Worm (Caenorhabditis elegans) whole organism, early embryonic: ENCODE data around the gene ncx-7.

Experiments
- B0310.2 ChIP-seq: sonication (generic microtip); optimal IDR thresholded peaks from 2 replicates; lab custom pipeline; 2016; ENCODE audit warnings: mild to moderate bottlenecking, missing genetic modification characterization, missing compliant biosample characterization
- F13C5.2 ChIP-seq: sonication (generic microtip); optimal IDR thresholded peaks from 2 replicates; lab custom pipeline; 2017; ENCODE audit warnings: mild to moderate bottlenecking, missing genetic modification characterization, inconsistent platforms, missing compliant biosample characterization
- aly-1 ChIP-seq: sonication (generic microtip); optimal IDR thresholded peaks from 2 replicates; lab custom pipeline; 2016; ENCODE audit warnings: missing genetic modification characterization, missing compliant biosample characterization
- ama-1 ChIP-seq: fragments of 150-350 bp; optimal IDR thresholded peaks from 2 replicates; lab custom pipeline; 2014
- ceh-13 ChIP-seq: fragments of 200-800 bp; sonication (Bioruptor generic); optimal IDR thresholded peaks from 2 replicates; lab custom pipeline; 2018; ENCODE audit warnings: mild to moderate bottlenecking, missing genetic modification characterization, missing compliant biosample characterization
- ceh-36 ChIP-seq: sonication (generic microtip); optimal IDR thresholded peaks from 2 replicates; lab custom pipeline; 2016; ENCODE audit warnings: missing genetic modification characterization, inconsistent platforms, missing compliant biosample characterization
- ets-7 ChIP-seq: sonication (generic microtip); optimal IDR thresholded peaks from 2 replicates; lab custom pipeline; 2016; ENCODE audit warnings: missing genotype, missing genetic modification characterization, missing compliant biosample characterization
- flt-1 ChIP-seq: fragments of 200-800 bp; sonication (Bioruptor generic); IDR thresholded peaks from 2 replicates; pipeline ENCODE4 v1.3.6; 2022; ENCODE audit warnings: missing genetic modification characterization, missing compliant biosample characterization
- hmbx-1 ChIP-seq: sonication (generic microtip); optimal IDR thresholded peaks from 2 replicates; lab custom pipeline; 2016; ENCODE audit warnings: mild to moderate bottlenecking, missing genetic modification characterization, missing compliant biosample characterization
- hmg-4 ChIP-seq: fragments of 200-800 bp; sonication (Bioruptor generic); optimal IDR thresholded peaks from 2 replicates; lab custom pipeline; 2018; ENCODE audit warnings: mild to moderate bottlenecking, missing genetic modification characterization, missing compliant biosample characterization
- hnd-1 ChIP-seq: sonication (generic microtip); optimal IDR thresholded peaks from 2 replicates; lab custom pipeline; 2016; ENCODE audit warnings: missing genetic modification characterization, missing compliant biosample characterization
- pes-1 ChIP-seq: fragments of 200-800 bp; sonication (Bioruptor generic); IDR thresholded peaks from 2 replicates; pipeline ENCODE4 v1.3.6; 2022; ENCODE audit warnings: missing genetic modification reagents, missing genetic modification characterization, missing compliant biosample characterization
- scrt-1 ChIP-seq: fragments of 200-800 bp; sonication (Bioruptor generic); IDR thresholded peaks from 2 replicates; pipeline ENCODE4 v1.3.6; 2022; ENCODE audit warnings: missing genetic modification characterization, missing compliant biosample characterization
- sea-1 ChIP-seq: fragments of 200-800 bp; sonication (Bioruptor generic); conservative IDR thresholded peaks from 2 replicates; pipeline ENCODE4 v1.3.6; 2022; ENCODE audit warnings: missing genetic modification characterization, missing compliant biosample characterization
- tbx-11 ChIP-seq: fragments of 200-800 bp; sonication (Bioruptor generic); IDR thresholded peaks from 2 replicates; pipeline ENCODE4 v1.3.6; 2022; ENCODE audit warnings: missing genetic modification characterization, missing compliant biosample characterization
- tbx-37 ChIP-seq: fragments of 200-800 bp; sonication (Bioruptor generic); conservative IDR thresholded peaks from 2 replicates; pipeline ENCODE4 v1.3.6; 2022; ENCODE audit warnings: missing genetic modification reagents, missing genetic modification characterization, missing compliant biosample characterization
- tra-4 ChIP-seq: sonication (generic microtip); optimal IDR thresholded peaks from 2 replicates; lab custom pipeline; 2017; ENCODE audit warnings: missing genetic modification characterization, missing compliant biosample characterization

The ncx-7 gene

ce11 chrIII:9717243-9717642, 2.8 kb downstream of the ncx-7 start:
- no peak for TF ChIP-seq hnd-1 (tag; lab: Kevin White, UChicago)
- TF ChIP-seq scrt-1 (GFP tag; lab: Robert Waterston, UW): no peak
- TF ChIP-seq tra-4 (tag; lab: Kevin White, UChicago): no peak
- peak; percentile 57 for TF ChIP-seq ama-1 (lab: Kevin White, UChicago)
- no peak for TF ChIP-seq ets-7 (tag; lab: Kevin White, UChicago)

ce11 chrIII:9714731-9715130, 5.4 kb downstream of the ncx-7 start:
- TF ChIP-seq ceh-13 (GFP tag; lab: Kevin White, UChicago) (no peak), hmbx-1 (tag; lab: Kevin White, UChicago) (no peak), pes-1 (GFP tag; lab: Robert Waterston, UW) (no peak), hmg-4 (no peak), B0310.2 (tag; lab: Kevin White, UChicago) (no peak), flt-1 (GFP tag; lab: Robert Waterston, UW) (no peak), aly-1 (tag; lab: Kevin White, UChicago) (no peak), tbx-11 (GFP tag; lab: Robert Waterston, UW) (no peak), ets-7 (tag; lab: Kevin White, UChicago) (no peak), tra-4 (tag; lab: Kevin White, UChicago) (no peak), tbx-37 (GFP tag; lab: Robert Waterston, UW) (no peak), F13C5.2 (tag; lab: Kevin White, UChicago) (no peak), scrt-1 (GFP tag; lab: Robert Waterston, UW) (no peak), ceh-36 (tag; lab: Kevin White, UChicago) (no peak), hnd-1 (tag; lab: Kevin White, UChicago) (no peak), ama-1 (lab: Kevin White, UChicago) (no peak), sea-1 (GFP tag; lab: Robert Waterston, UW) (no peak)

ce11 chrIII:9713862-9714261, 6.2 kb downstream of the ncx-7 start, which contains the start of gene ncx-6:
TSS of gene ncx-6 (minus strand) at chrIII:9713949.
- no peak for TF ChIP-seq sea-1 (GFP tag; lab: Robert Waterston, UW)
- no peak for TF ChIP-seq aly-1 (tag; lab: Kevin White, UChicago)
- no peak for TF ChIP-seq tra-4 (tag; lab: Kevin White, UChicago)
- TF ChIP-seq hmg-4: no peak
- TF ChIP-seq scrt-1 (GFP tag; lab: Robert Waterston, UW): no peak
- no peak for TF ChIP-seq tbx-37 (GFP tag; lab: Robert Waterston, UW)
- no peak for TF ChIP-seq ceh-36 (tag; lab: Kevin White, UChicago)
- no peak for TF ChIP-seq tbx-11 (GFP tag; lab: Robert Waterston, UW)
- no peak for TF ChIP-seq flt-1 (GFP tag; lab: Robert Waterston, UW)
- no peak for TF ChIP-seq ama-1 (lab: Kevin White, UChicago)
- TF ChIP-seq pes-1 (GFP tag; lab: Robert Waterston, UW): no peak
- no peak for TF ChIP-seq hnd-1 (tag; lab: Kevin White, UChicago)
- no peak for TF ChIP-seq B0310.2 (tag; lab: Kevin White, UChicago)
- TF ChIP-seq F13C5.2 (tag; lab: Kevin White, UChicago): no peak
- no peak for TF ChIP-seq ceh-13 (GFP tag; lab: Kevin White, UChicago)
- TF ChIP-seq hmbx-1 (tag; lab: Kevin White, UChicago): no peak
- TF ChIP-seq ets-7 (tag; lab: Kevin White, UChicago): no peak

ce11 chrIII:9713182-9713581, 6.9 kb downstream of the ncx-7 start:
- TF ChIP-seq ceh-36 (tag; lab: Kevin White, UChicago): no peak
- TF ChIP-seq ceh-13 (GFP tag; lab: Kevin White, UChicago): no peak
- TF ChIP-seq sea-1 (GFP tag; lab: Robert Waterston, UW): no peak
- TF ChIP-seq aly-1 (tag; lab: Kevin White, UChicago): no peak
- no peak for TF ChIP-seq B0310.2 (tag; lab: Kevin White, UChicago)
- no peak for TF ChIP-seq tra-4 (tag; lab: Kevin White, UChicago)
- no peak for TF ChIP-seq hmbx-1 (tag; lab: Kevin White, UChicago)
- TF ChIP-seq tbx-11 (GFP tag; lab: Robert Waterston, UW): no peak
- TF ChIP-seq ets-7 (tag; lab: Kevin White, UChicago): no peak
- TF ChIP-seq tbx-37 (GFP tag; lab: Robert Waterston, UW): no peak
- no peak for TF ChIP-seq scrt-1 (GFP tag; lab: Robert Waterston, UW)
- TF ChIP-seq ama-1 (lab: Kevin White, UChicago): no peak

ce11 chrIII:9711163-9711562, 8.9 kb downstream of the ncx-7 start:
- no peak for TF ChIP-seq hnd-1 (tag; lab: Kevin White, UChicago)
- TF ChIP-seq flt-1 (GFP tag; lab: Robert Waterston, UW): no peak
- TF ChIP-seq tbx-11 (GFP tag; lab: Robert Waterston, UW): no peak
- TF ChIP-seq ama-1 (lab: Kevin White, UChicago): no peak
- TF ChIP-seq hmg-4: no peak
- no peak for TF ChIP-seq tra-4 (tag; lab: Kevin White, UChicago)
- TF ChIP-seq ets-7 (tag; lab: Kevin White, UChicago): no peak
- no peak for TF ChIP-seq ceh-36 (tag; lab: Kevin White, UChicago)
- TF ChIP-seq ceh-13 (GFP tag; lab: Kevin White, UChicago): no peak
- TF ChIP-seq pes-1 (GFP tag; lab: Robert Waterston, UW): no peak
- no peak for TF ChIP-seq tbx-37 (GFP tag; lab: Robert Waterston, UW)
- no peak for TF ChIP-seq B0310.2 (tag; lab: Kevin White, UChicago)
- no peak for TF ChIP-seq scrt-1 (GFP tag; lab: Robert Waterston, UW)

ce11 chrIII:9705157-9705905, 14.8 kb downstream of the ncx-7 start:
- peak; percentile 20 for TF ChIP-seq F13C5.2 (tag; lab: Kevin White, UChicago)
- TF ChIP-seq tra-4 (tag; lab: Kevin White, UChicago): no peak
- TF ChIP-seq ceh-13 (GFP tag; lab: Kevin White, UChicago): no peak
- TF ChIP-seq pes-1 (GFP tag; lab: Robert Waterston, UW): 0 out of 2 replicates have a peak, but pooled peaks have one; percentile 39
- TF ChIP-seq hmg-4: peak; percentile 60
- TF ChIP-seq tbx-37 (GFP tag; lab: Robert Waterston, UW): 0 out of 2 replicates have a peak, but pooled peaks have one; percentile 25
